Fruit fly (Drosophila melanogaster): ENCODE measurements around the gene CG5783.

Gene CG5783

DNA sequence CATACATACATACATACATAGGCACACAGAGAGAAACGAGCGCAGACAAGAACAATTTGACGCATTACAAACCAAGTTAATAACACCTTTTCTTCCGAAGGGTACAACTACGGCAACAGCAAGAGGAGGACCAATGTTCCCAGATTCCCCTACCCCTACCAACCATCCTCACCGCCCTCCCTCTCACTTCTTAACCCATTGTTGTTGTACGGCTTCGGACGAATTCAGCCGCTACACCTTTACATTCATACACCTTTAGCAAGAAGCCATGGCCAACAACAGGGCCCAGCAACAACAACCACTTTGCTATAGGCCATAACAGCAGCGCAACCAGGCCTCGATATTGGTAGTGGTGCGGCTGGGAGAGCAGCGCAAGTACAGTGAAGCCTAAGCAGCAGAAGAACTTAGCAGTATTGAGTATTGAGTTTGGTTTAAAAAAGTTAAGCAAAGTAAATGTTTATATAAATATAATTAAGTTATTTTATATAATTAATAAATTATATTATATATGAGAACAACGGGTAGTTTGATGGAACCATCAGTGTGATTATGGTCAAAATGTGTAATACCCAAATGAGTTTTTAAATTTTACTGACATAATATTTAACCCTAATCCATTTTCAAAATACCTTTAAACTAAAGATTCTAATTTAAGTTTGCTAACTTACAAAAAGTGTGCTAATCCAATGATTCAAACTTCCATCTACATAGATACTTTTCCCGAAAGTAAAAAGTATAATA, 5.3 kb upstream of the CG5783 start (continued):
- TF ChIP-seq Side (GFP tag; optimal IDR thresholded peaks at IDR 0.05) (no peak), caup (GFP tag; optimal IDR thresholded peaks at IDR 0.05; ENCODE audit: severe bottlenecking) (no peak), esg (GFP tag; conservative IDR thresholded peaks at IDR 0.05) (no peak; the same call in 1 of the 2 replicates), ERR (GFP tag; optimal IDR thresholded peaks at IDR 0.05) (no peak), wdn (GFP tag; IDR thresholded peaks at IDR 0.05) (peak; percentile 47; the same call in 1 of the 2 replicates), CG7963 (GFP tag; IDR thresholded peaks at IDR 0.05; ENCODE audit: partially characterized antibody) (no peak), CG9437 (GFP tag; optimal IDR thresholded peaks at IDR 0.05) (peak; percentile 66), ham (GFP tag; IDR thresholded peaks at IDR 0.05) (no peak), p53 (GFP tag; optimal IDR thresholded peaks at IDR 0.05) (no peak), Sry-δ (GFP tag; optimal IDR thresholded peaks at IDR 0.05) (no peak), D19B (GFP tag; optimal IDR thresholded peaks at IDR 0.05) (no peak), sr (GFP tag; IDR thresholded peaks at IDR 0.05) (no peak), PHDP (tag; optimal IDR thresholded peaks at IDR 0.05) (peak; percentile 11), ind (GFP tag; optimal IDR thresholded peaks at IDR 0.05) (peak; percentile 31), CG3838 (GFP tag; optimal IDR thresholded peaks at IDR 0.05) (no peak), grn (GFP tag; optimal IDR thresholded peaks at IDR 0.05) (no peak), h (optimal IDR thresholded peaks at IDR 0.05) (no peak), Hr39 (optimal IDR thresholded peaks at IDR 0.05) (no peak), mam (GFP tag; optimal IDR thresholded peaks at IDR 0.05) (no peak), CG15514 (GFP tag; optimal IDR thresholded peaks at IDR 0.05) (peak; percentile 22), nerfin-1 (tag; optimal IDR thresholded peaks at IDR 0.05) (no peak), ssp (GFP tag; IDR thresholded peaks at IDR 0.05) (0 out of 2 replicates have a peak, but pooled peaks have one; percentile 14), tna (GFP tag; IDR thresholded peaks at IDR 0.05; ENCODE audit: partially characterized antibody) (no peak), CG16815 (GFP tag; optimal IDR thresholded peaks at IDR 0.05) (peak; percentile 42), Atf6 (GFP tag; IDR thresholded peaks at IDR 0.05) (peak; percentile 26; the same call in 1 of the 2 replicates), cg (GFP tag; optimal IDR thresholded peaks at IDR 0.05) (peak; percentile 83), phol (tag; optimal IDR thresholded peaks at IDR 0.05) (no peak), ken (GFP tag; IDR thresholded peaks at IDR 0.05) (0 out of 3 replicates have a peak, but pooled peaks have one; percentile 34), Poxn (GFP tag; IDR thresholded peaks at IDR 0.05) (no peak), CHES-1-like (GFP tag; optimal IDR thresholded peaks at IDR 0.05) (no peak), CG31224 (GFP tag; IDR thresholded peaks at IDR 0.05) (peak; percentile 57), CG15073 (GFP tag; optimal IDR thresholded peaks at IDR 0.05) (no peak), gcm (GFP tag; optimal IDR thresholded peaks at IDR 0.05) (no peak), dysf (GFP tag; IDR thresholded peaks at IDR 0.05) (peak; percentile 66; the same call in 2 of the 3 replicates), Fer2 (tag; optimal IDR thresholded peaks at IDR 0.05) (peak; percentile 20), Antp (GFP tag; optimal IDR thresholded peaks at IDR 0.05) (peak; percentile 52), CG2199 (GFP tag; IDR thresholded peaks at IDR 0.05) (peak; percentile 60; the same call in 1 of the 3 replicates), CG17829 (tag; optimal IDR thresholded peaks at IDR 0.05) (no peak), insv (GFP tag; optimal IDR thresholded peaks at IDR 0.05) (peak in 1 of 2 experiments; percentile 5), chif (GFP tag; optimal IDR thresholded peaks at IDR 0.05) (peak in 1 of 2 experiments; percentile 10), D19A (tag; optimal IDR thresholded peaks at IDR 0.05) (no peak), E2f1 (GFP tag; IDR thresholded peaks at IDR 0.05) (0 out of 2 replicates have a peak, but pooled peaks have one; percentile 53), Hmr (GFP tag; optimal IDR thresholded peaks at IDR 0.05) (no peak), CG1647 (GFP tag; optimal IDR thresholded peaks at IDR 0.05) (no peak), hbn (GFP tag; IDR thresholded peaks at IDR 0.05; ENCODE audit: partially characterized antibody) (no peak), Opbp (GFP tag; IDR thresholded peaks at IDR 0.05; ENCODE audit: partially characterized antibody) (0 out of 3 replicates have a peak, but pooled peaks have one; percentile 24), row (GFP tag; IDR thresholded peaks at IDR 0.05) (peak; percentile 61; the same call in 2 of the 3 replicates), CG32767 (GFP tag; IDR thresholded peaks at IDR 0.05) (no peak), HHEX (GFP tag; optimal IDR thresholded peaks at IDR 0.05) (no peak), CG31441 (GFP tag; IDR thresholded peaks at IDR 0.05) (peak; percentile 23; the same call in 1 of the 2 replicates)

All from whole organism, embryonic.